Worm (Caenorhabditis elegans) whole organism, early embryonic: Measurements from ENCODE around the gene dif-1.

ENCODE experiments used
- F13C5.2 ChIP-seq: sonication (generic microtip); optimal IDR thresholded peaks from 2 replicates; lab custom pipeline; 2017; ENCODE audit warnings: mild to moderate bottlenecking, missing genetic modification characterization, inconsistent platforms, missing compliant biosample characterization
- ama-1 ChIP-seq: fragments of 150-350 bp; optimal IDR thresholded peaks from 2 replicates; lab custom pipeline; 2014
- ceh-36 ChIP-seq: sonication (generic microtip); optimal IDR thresholded peaks from 2 replicates; lab custom pipeline; 2016; ENCODE audit warnings: missing genetic modification characterization, inconsistent platforms, missing compliant biosample characterization
- ets-7 ChIP-seq: sonication (generic microtip); optimal IDR thresholded peaks from 2 replicates; lab custom pipeline; 2016; ENCODE audit warnings: missing genotype, missing genetic modification characterization, missing compliant biosample characterization
- flt-1 ChIP-seq: fragments of 200-800 bp; sonication (Bioruptor generic); IDR thresholded peaks from 2 replicates; pipeline ENCODE4 v1.3.6; 2022; ENCODE audit warnings: missing genetic modification characterization, missing compliant biosample characterization
- hnd-1 ChIP-seq: sonication (generic microtip); optimal IDR thresholded peaks from 2 replicates; lab custom pipeline; 2016; ENCODE audit warnings: missing genetic modification characterization, missing compliant biosample characterization
- scrt-1 ChIP-seq: fragments of 200-800 bp; sonication (Bioruptor generic); IDR thresholded peaks from 2 replicates; pipeline ENCODE4 v1.3.6; 2022; ENCODE audit warnings: missing genetic modification characterization, missing compliant biosample characterization
- tbx-11 ChIP-seq: fragments of 200-800 bp; sonication (Bioruptor generic); IDR thresholded peaks from 2 replicates; pipeline ENCODE4 v1.3.6; 2022; ENCODE audit warnings: missing genetic modification characterization, missing compliant biosample characterization

DNA sequence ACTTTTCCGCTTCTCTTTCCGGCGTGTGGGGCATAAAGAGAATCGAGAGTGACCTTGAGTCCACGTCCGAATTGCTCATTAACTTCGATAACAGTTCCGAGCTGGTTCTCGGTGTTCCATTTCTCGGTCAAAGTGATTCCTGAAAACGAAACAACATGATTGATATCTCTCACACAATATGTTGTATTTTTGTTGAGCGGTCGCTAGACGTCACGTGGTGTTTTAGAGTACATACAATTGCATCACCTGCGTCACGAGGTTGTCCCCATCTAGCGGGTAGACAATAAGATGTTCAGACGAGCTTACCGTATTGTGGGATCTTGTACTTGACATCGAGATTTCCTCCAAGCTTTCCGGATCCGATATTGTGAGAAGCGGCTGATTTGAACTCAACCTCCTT is 45.5 kb downstream of the dif-1 start:
- TF ChIP-seq ets-7 (tag; lab: Kevin White, UChicago) (no peak), flt-1 (GFP tag; lab: Robert Waterston, UW) (no peak), ama-1 (no peak), scrt-1 (GFP tag; lab: Robert Waterston, UW) (no peak), tbx-11 (GFP tag; lab: Robert Waterston, UW) (no peak), ceh-36 (no peak), hnd-1 (no peak), F13C5.2 (tag; lab: Kevin White, UChicago) (no peak)
